Fruit fly (Drosophila melanogaster): ENCODE results near the gene CG13046.

DNA sequence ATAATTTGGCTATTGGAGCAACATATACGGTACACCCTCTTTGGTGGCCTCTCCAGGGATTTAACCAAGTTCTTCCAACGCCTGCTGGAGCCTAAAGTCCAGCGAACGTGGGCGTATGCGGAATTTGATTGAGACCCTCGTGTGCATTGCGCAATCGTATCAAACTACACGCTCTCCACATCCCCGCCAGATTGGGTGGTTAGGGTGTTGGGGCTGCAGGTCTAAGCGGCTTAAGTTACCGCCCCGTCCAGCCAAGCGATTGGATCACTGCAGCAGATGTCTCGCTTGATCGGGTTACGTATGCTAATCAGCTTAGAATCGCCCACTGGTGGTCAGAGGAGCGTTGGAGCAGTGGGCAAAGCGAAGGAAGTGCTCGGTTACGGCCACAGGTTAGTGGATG, 42.5 kb upstream of the CG13046 start, which contains the start of gene CG33060:
- no peak for TF ChIP-seq insv (optimal IDR thresholded peaks at IDR 0.05)
- no peak for TF ChIP-seq psq (optimal IDR thresholded peaks at IDR 0.05)
